Worm (Caenorhabditis elegans) whole organism, early embryonic: Measurements from ENCODE around the gene F41G4.8.
"Not testable (repeated sequence)": the region's sequence is repeated elsewhere in the genome, so short reads cannot be mapped to it uniquely, and the experiment has no call there.

ENCODE experiments used
- B0310.2 ChIP-seq: sonication (generic microtip); optimal IDR thresholded peaks from 2 replicates; lab custom pipeline; 2016; ENCODE audit warnings: mild to moderate bottlenecking, missing genetic modification characterization, missing compliant biosample characterization
- F13C5.2 ChIP-seq: sonication (generic microtip); optimal IDR thresholded peaks from 2 replicates; lab custom pipeline; 2017; ENCODE audit warnings: mild to moderate bottlenecking, missing genetic modification characterization, inconsistent platforms, missing compliant biosample characterization
- aly-1 ChIP-seq: sonication (generic microtip); optimal IDR thresholded peaks from 2 replicates; lab custom pipeline; 2016; ENCODE audit warnings: missing genetic modification characterization, missing compliant biosample characterization
- ama-1 ChIP-seq: fragments of 150-350 bp; optimal IDR thresholded peaks from 2 replicates; lab custom pipeline; 2014
- ceh-13 ChIP-seq: fragments of 200-800 bp; sonication (Bioruptor generic); optimal IDR thresholded peaks from 2 replicates; lab custom pipeline; 2018; ENCODE audit warnings: mild to moderate bottlenecking, missing genetic modification characterization, missing compliant biosample characterization
- ceh-36 ChIP-seq: sonication (generic microtip); optimal IDR thresholded peaks from 2 replicates; lab custom pipeline; 2016; ENCODE audit warnings: missing genetic modification characterization, inconsistent platforms, missing compliant biosample characterization
- ets-7 ChIP-seq: sonication (generic microtip); optimal IDR thresholded peaks from 2 replicates; lab custom pipeline; 2016; ENCODE audit warnings: missing genotype, missing genetic modification characterization, missing compliant biosample characterization
- flt-1 ChIP-seq: fragments of 200-800 bp; sonication (Bioruptor generic); IDR thresholded peaks from 2 replicates; pipeline ENCODE4 v1.3.6; 2022; ENCODE audit warnings: missing genetic modification characterization, missing compliant biosample characterization
- hmbx-1 ChIP-seq: sonication (generic microtip); optimal IDR thresholded peaks from 2 replicates; lab custom pipeline; 2016; ENCODE audit warnings: mild to moderate bottlenecking, missing genetic modification characterization, missing compliant biosample characterization
- hmg-4 ChIP-seq: fragments of 200-800 bp; sonication (Bioruptor generic); optimal IDR thresholded peaks from 2 replicates; lab custom pipeline; 2018; ENCODE audit warnings: mild to moderate bottlenecking, missing genetic modification characterization, missing compliant biosample characterization
- hnd-1 ChIP-seq: sonication (generic microtip); optimal IDR thresholded peaks from 2 replicates; lab custom pipeline; 2016; ENCODE audit warnings: missing genetic modification characterization, missing compliant biosample characterization
- pes-1 ChIP-seq: fragments of 200-800 bp; sonication (Bioruptor generic); IDR thresholded peaks from 2 replicates; pipeline ENCODE4 v1.3.6; 2022; ENCODE audit warnings: missing genetic modification reagents, missing genetic modification characterization, missing compliant biosample characterization
- scrt-1 ChIP-seq: fragments of 200-800 bp; sonication (Bioruptor generic); IDR thresholded peaks from 2 replicates; pipeline ENCODE4 v1.3.6; 2022; ENCODE audit warnings: missing genetic modification characterization, missing compliant biosample characterization
- sea-1 ChIP-seq: fragments of 200-800 bp; sonication (Bioruptor generic); conservative IDR thresholded peaks from 2 replicates; pipeline ENCODE4 v1.3.6; 2022; ENCODE audit warnings: missing genetic modification characterization, missing compliant biosample characterization
- tbx-11 ChIP-seq: fragments of 200-800 bp; sonication (Bioruptor generic); IDR thresholded peaks from 2 replicates; pipeline ENCODE4 v1.3.6; 2022; ENCODE audit warnings: missing genetic modification characterization, missing compliant biosample characterization
- tbx-37 ChIP-seq: fragments of 200-800 bp; sonication (Bioruptor generic); conservative IDR thresholded peaks from 2 replicates; pipeline ENCODE4 v1.3.6; 2022; ENCODE audit warnings: missing genetic modification reagents, missing genetic modification characterization, missing compliant biosample characterization
- tra-4 ChIP-seq: sonication (generic microtip); optimal IDR thresholded peaks from 2 replicates; lab custom pipeline; 2017; ENCODE audit warnings: missing genetic modification characterization, missing compliant biosample characterization

F41G4.8 gene

ce11 chrX:16834691-16835090 is 10.1 kb downstream of the F41G4.8 start, which contains the start of gene F41G4.13:
Gene F41G4.13, minus strand, starts transcription at chrX:16834791.
- not testable (repeated sequence) for TF ChIP-seq flt-1; ets-7 (tag; lab: Kevin White, UChicago); tra-4

DNA sequence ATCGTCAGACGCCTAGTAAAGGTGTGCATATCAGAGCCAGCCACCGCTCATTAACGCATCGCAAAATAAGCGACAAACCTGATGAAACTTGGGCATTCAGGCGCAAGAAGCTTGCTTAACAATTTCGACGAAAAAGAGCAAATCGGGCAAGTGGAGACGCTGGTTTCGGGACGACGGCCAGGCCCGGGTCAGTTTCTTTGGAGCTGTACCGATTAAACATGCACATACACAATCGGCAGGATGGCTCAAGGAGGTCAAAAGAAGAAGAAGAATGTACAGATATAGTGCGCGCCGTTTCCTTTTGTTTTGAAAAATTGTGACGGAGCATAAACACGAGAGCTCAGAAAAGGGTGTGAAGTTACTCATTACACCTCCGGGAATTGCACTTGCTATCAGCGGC is 18.3 kb downstream of the F41G4.8 start:
- TF ChIP-seq hnd-1 (tag; lab: Kevin White, UChicago) (no peak), pes-1 (GFP tag; lab: Robert Waterston, UW) (no peak), ceh-36 (tag; lab: Kevin White, UChicago) (no peak), sea-1 (no peak), scrt-1 (GFP tag; lab: Robert Waterston, UW) (no peak), ets-7 (tag; lab: Kevin White, UChicago) (no peak), hmg-4 (no peak), ceh-13 (no peak), hmbx-1 (tag; lab: Kevin White, UChicago) (no peak), tbx-11 (GFP tag; lab: Robert Waterston, UW) (no peak), aly-1 (tag; lab: Kevin White, UChicago) (no peak), F13C5.2 (no peak), flt-1 (no peak), tbx-37 (GFP tag; lab: Robert Waterston, UW) (no peak), B0310.2 (no peak), ama-1 (lab: Kevin White, UChicago) (no peak), tra-4 (no peak)

ce11 chrX:16825358-16825757 is 19.5 kb downstream of the F41G4.8 start, which contains the start of gene sto-5:
Gene sto-5, minus strand, starts transcription at chrX:16825458.
- TF ChIP-seq B0310.2 (no peak), ama-1 (lab: Kevin White, UChicago) (no peak), flt-1 (no peak), tbx-11 (GFP tag; lab: Robert Waterston, UW) (no peak), hmg-4 (no peak), tbx-37 (GFP tag; lab: Robert Waterston, UW) (no peak), hnd-1 (tag; lab: Kevin White, UChicago) (no peak), ceh-36 (tag; lab: Kevin White, UChicago) (no peak), pes-1 (GFP tag; lab: Robert Waterston, UW) (no peak), aly-1 (tag; lab: Kevin White, UChicago) (no peak), ets-7 (tag; lab: Kevin White, UChicago) (no peak), tra-4 (no peak), sea-1 (no peak), scrt-1 (GFP tag; lab: Robert Waterston, UW) (no peak), ceh-13 (no peak), hmbx-1 (tag; lab: Kevin White, UChicago) (no peak), F13C5.2 (no peak)

DNA sequence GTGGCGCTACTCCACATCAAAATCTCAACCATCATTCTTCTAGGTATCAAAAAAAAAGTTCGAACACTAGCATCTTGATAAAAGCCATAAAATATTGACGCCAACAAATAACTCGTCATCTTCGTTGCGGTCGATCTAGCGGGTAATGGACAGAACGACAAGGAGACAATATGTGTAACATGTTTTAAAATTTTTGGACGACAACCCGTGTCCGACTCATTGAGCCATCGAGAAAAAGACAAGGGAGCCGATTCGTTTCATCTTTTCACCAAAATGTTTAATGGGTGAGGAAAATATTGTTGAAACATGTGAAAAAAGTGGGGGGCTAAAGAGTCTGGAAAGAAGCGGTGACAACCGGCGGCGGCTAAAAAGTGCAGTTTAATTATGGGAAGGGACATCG is 23.3 kb downstream of the F41G4.8 start:
- no peak for TF ChIP-seq ceh-13
- no peak for TF ChIP-seq F13C5.2
- TF ChIP-seq sea-1: no peak
- TF ChIP-seq ceh-36 (tag; lab: Kevin White, UChicago): no peak
- no peak for TF ChIP-seq hmbx-1 (tag; lab: Kevin White, UChicago)
- TF ChIP-seq hmg-4: no peak
- TF ChIP-seq tbx-11 (GFP tag; lab: Robert Waterston, UW): no peak
- no peak for TF ChIP-seq pes-1 (GFP tag; lab: Robert Waterston, UW)
- TF ChIP-seq flt-1: no peak
- no peak for TF ChIP-seq ama-1 (lab: Kevin White, UChicago)
- TF ChIP-seq ets-7 (tag; lab: Kevin White, UChicago): no peak
- TF ChIP-seq scrt-1 (GFP tag; lab: Robert Waterston, UW): no peak
- TF ChIP-seq tbx-37 (GFP tag; lab: Robert Waterston, UW): no peak
- no peak for TF ChIP-seq hnd-1 (tag; lab: Kevin White, UChicago)
- no peak for TF ChIP-seq B0310.2
- TF ChIP-seq tra-4: no peak
- no peak for TF ChIP-seq aly-1 (tag; lab: Kevin White, UChicago)

DNA sequence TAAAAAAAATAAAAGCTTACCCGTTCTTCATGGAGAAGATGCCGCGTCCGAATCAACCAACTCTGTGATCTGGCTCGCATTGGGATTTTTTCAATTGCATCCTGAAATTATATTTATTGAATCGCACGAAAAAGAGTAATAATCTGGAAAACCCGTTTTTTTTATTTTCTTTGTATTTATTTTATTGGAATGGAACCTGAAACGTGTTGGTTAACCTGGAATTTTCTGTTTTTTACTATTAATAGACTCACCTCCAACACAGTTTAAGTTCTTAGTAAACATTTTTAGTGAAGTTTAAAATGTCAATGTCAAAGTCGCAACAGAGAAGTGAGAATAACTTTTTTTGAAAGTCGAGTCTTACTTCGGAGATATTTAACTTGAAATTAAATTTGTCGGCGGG is 26.6 kb downstream of the F41G4.8 start:
- TF ChIP-seq hmbx-1 (tag; lab: Kevin White, UChicago): no peak

- TF ChIP-seq flt-1 (no peak), tra-4 (no peak), B0310.2 (no peak), tbx-37 (GFP tag; lab: Robert Waterston, UW) (no peak), sea-1 (no peak), ceh-36 (tag; lab: Kevin White, UChicago) (no peak), ama-1 (lab: Kevin White, UChicago) (no peak), F13C5.2 (no peak), tbx-11 (GFP tag; lab: Robert Waterston, UW) (no peak), scrt-1 (GFP tag; lab: Robert Waterston, UW) (no peak), ets-7 (tag; lab: Kevin White, UChicago) (no peak), ceh-13 (no peak), aly-1 (tag; lab: Kevin White, UChicago) (no peak), hmg-4 (no peak), hmbx-1 (tag; lab: Kevin White, UChicago) (no peak)
Measured at ce11 chrX:16816854-16817253, 28.0 kb downstream of the F41G4.8 start.

ce11 chrX:16815508-16815907 is 29.3 kb downstream of the F41G4.8 start:
- TF ChIP-seq hmg-4: peak; percentile 44
- TF ChIP-seq ama-1 (lab: Kevin White, UChicago): no peak

DNA sequence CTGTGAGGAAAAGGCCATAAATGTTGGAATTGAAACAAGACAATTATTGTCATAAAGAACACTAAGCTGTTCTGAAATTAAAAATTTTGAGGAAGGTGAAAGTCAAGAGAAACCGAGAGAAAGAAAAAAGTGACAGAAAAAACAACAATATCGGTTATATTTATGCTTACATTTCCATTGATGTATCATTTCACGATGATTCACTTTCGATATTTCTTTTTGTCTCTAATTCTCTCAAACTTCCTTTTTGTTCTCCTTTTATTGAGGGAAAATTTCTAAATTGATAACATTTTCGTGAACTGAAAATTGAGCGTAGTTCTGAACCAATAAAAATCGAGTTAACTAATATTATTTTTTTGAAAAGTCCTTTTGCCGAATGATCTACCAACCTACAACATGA is 29.9 kb downstream of the F41G4.8 start:
- TF ChIP-seq hnd-1 (tag; lab: Kevin White, UChicago) (no peak), tbx-11 (GFP tag; lab: Robert Waterston, UW) (no peak), hmg-4 (no peak)
